Worm (Caenorhabditis elegans): ENCODE measurements around the gene Y48G9A.9.

DNA sequence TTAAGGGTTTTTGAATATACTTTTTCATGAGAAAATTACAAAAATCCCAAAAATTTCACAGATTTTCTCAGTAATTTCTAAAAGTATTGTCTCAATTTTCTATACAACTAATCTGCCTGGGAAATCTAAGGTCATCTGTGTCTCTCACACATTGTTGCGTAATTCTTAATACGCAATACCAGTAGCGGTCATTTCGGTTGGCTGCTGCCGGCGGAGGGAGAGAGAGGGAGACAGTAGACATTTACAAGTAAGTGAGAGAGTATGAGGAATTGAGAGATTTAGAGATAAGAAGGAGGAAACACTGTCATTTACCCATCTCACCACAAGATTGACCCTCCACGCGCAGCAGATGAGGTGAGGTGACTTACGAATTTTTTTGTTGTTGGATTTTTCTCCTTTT is 33.4 kb downstream of the Y48G9A.9 start:
- TF ChIP-seq egl-27 (tag; optimal IDR thresholded peaks at IDR 0.05) (no peak), lin-11 (tag; optimal IDR thresholded peaks at IDR 0.05) (no peak), alr-1 (tag; optimal IDR thresholded peaks at IDR 0.05) (no peak), sem-4 (tag; optimal IDR thresholded peaks at IDR 0.05) (no peak), unc-62 (GFP tag; optimal IDR thresholded peaks at IDR 0.05) (no peak), aly-2 (tag; optimal IDR thresholded peaks at IDR 0.05) (no peak)

All from whole organism, L2 larva.